Worm (Caenorhabditis elegans) whole organism, midembryonic: Measurements from ENCODE around the gene clec-47.

ENCODE experiments used
- T22C8.4 ChIP-seq: fragments of 200-800 bp; sonication (Bioruptor generic); IDR thresholded peaks from 2 replicates; pipeline ENCODE4 v1.3.6; 2022; ENCODE audit warnings: missing genetic modification characterization, missing compliant biosample characterization
- ztf-29 ChIP-seq: fragments of 200-800 bp; sonication (Bioruptor generic); IDR thresholded peaks from 2 replicates; pipeline ENCODE4 v1.3.6; 2022; ENCODE audit warnings: missing genetic modification reagents, missing genetic modification characterization, missing compliant biosample characterization

DNA sequence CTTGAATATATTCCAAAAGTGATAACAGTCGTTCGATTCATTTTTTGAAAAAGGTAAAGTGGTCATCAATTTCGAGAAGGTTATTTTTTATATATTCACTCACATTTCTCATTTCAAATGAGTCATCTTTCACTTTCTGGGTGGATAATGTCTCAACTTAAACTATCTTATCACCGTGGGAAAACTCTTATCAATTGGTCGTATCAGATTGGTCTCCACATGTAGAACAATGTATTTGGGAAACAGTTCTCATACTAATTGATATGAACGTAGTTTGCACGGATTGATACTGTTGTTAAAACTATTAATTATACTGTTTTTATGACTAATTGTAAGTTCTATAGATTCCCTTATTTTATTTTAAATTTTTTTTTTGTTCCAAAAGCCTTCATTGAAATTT lies 41.7 kb upstream of the clec-47 start:
- TF ChIP-seq T22C8.4 (GFP tag; lab: Robert Waterston, UW) (no peak), ztf-29 (GFP tag; lab: Robert Waterston, UW) (no peak)
